Worm (Caenorhabditis elegans): ENCODE data around the gene hlh-12.

- TF ChIP-seq elt-2 (tag; optimal IDR thresholded peaks at IDR 0.05) (no peak), zag-1 (tag; optimal IDR thresholded peaks at IDR 0.05) (no peak), ceh-82 (tag; optimal IDR thresholded peaks at IDR 0.05) (no peak)
Measured at ce11 chrIV:8487183-8487582, 7.9 kb upstream of the hlh-12 start, which contains the start of gene srlf-3.

Data from whole organism, L3 larva.